Worm (Caenorhabditis elegans) whole organism, L3 larva: ENCODE data around the gene C54E4.5.
A peak's percentile ranks its signal among the peaks of the same experiment; 100 is the strongest.

Source experiments
- aly-2 ChIP-seq: fragments of 150-350 bp; optimal IDR thresholded peaks from 2 replicates; lab custom pipeline; 2014; ENCODE audit warnings: missing biosample characterization, missing genetic modification characterization
- ama-1 ChIP-seq: fragments of 150-350 bp; optimal IDR thresholded peaks from 2 replicates; lab custom pipeline; 2018
- ceh-28 ChIP-seq: fragments of 150-350 bp; optimal IDR thresholded peaks from 2 replicates; lab custom pipeline; 2014; ENCODE audit warnings: missing biosample characterization, missing genetic modification reagents, missing genetic modification characterization
- ceh-82 ChIP-seq: fragments of 150-350 bp; optimal IDR thresholded peaks from 2 replicates; lab custom pipeline; 2014; ENCODE audit warnings: missing biosample characterization, missing genetic modification characterization
- ceh-9 ChIP-seq: sonication (generic microtip); optimal IDR thresholded peaks from 2 replicates; lab custom pipeline; 2018; ENCODE audit warnings: missing biosample characterization, missing genetic modification characterization
- daf-12 ChIP-seq: fragments of 150-350 bp; optimal IDR thresholded peaks from 2 replicates; lab custom pipeline; 2014; ENCODE audit warnings: missing biosample characterization, missing genetic modification reagents, missing genetic modification characterization
- egl-27 ChIP-seq: sonication (generic microtip); optimal IDR thresholded peaks from 4 replicates; lab custom pipeline; 2017; ENCODE audit warnings: missing biosample characterization, missing genetic modification reagents, missing genetic modification characterization
- egl-5 ChIP-seq: fragments of 150-350 bp; optimal IDR thresholded peaks from 2 replicates; lab custom pipeline; 2017; ENCODE audit warnings: missing biosample characterization, missing genetic modification reagents, missing genetic modification characterization, inconsistent platforms
- elt-1 ChIP-seq: fragments of 150-350 bp; optimal IDR thresholded peaks from 2 replicates; lab custom pipeline; 2014; ENCODE audit warnings: missing biosample characterization, missing genetic modification characterization
- fkh-10 ChIP-seq: sonication (generic microtip); optimal IDR thresholded peaks from 2 replicates; lab custom pipeline; 2017; ENCODE audit warnings: missing biosample characterization, missing genetic modification reagents, missing genetic modification characterization
- fos-1 ChIP-seq: fragments of 150-350 bp; optimal IDR thresholded peaks from 2 replicates; lab custom pipeline; 2014; ENCODE audit warnings: missing biosample characterization, missing genetic modification characterization
- hmg-11 ChIP-seq: sonication (generic microtip); optimal IDR thresholded peaks from 2 replicates; lab custom pipeline; 2016; ENCODE audit warnings: missing genetic modification characterization, missing compliant biosample characterization
- jun-1 ChIP-seq: fragments of 150-350 bp; optimal IDR thresholded peaks from 2 replicates; lab custom pipeline; 2014; ENCODE audit warnings: missing biosample characterization, missing genetic modification reagents, missing genetic modification characterization
- lin-39 ChIP-seq: fragments of 150-350 bp; optimal IDR thresholded peaks from 2 replicates; lab custom pipeline; 2018; ENCODE audit warnings: missing biosample characterization, missing genetic modification reagents, missing genetic modification characterization
- lsy-12 ChIP-seq: sonication (generic microtip); optimal IDR thresholded peaks from 2 replicates; lab custom pipeline; 2016; ENCODE audit warnings: mild to moderate bottlenecking, missing genetic modification characterization, missing compliant biosample characterization
- mdl-1 ChIP-seq: fragments of 150-350 bp; optimal IDR thresholded peaks from 2 replicates; lab custom pipeline; 2014; ENCODE audit warnings: missing biosample characterization, missing genetic modification characterization
- mml-1 ChIP-seq: fragments of 150-350 bp; sonication (generic microtip); optimal IDR thresholded peaks from 3 replicates; lab custom pipeline; 2014; ENCODE audit warnings: missing biosample characterization, missing genetic modification characterization
- nfya-1 ChIP-seq: sonication (generic microtip); optimal IDR thresholded peaks from 2 replicates; lab custom pipeline; 2017; ENCODE audit warnings: missing genetic modification characterization, mild to moderate bottlenecking, missing compliant biosample characterization, antibody characterized with exemption, moderate library complexity; ENCODE audit not compliant: insufficient read depth
- nhr-11 ChIP-seq: fragments of 150-350 bp; optimal IDR thresholded peaks from 2 replicates; lab custom pipeline; 2014; ENCODE audit warnings: missing biosample characterization, missing genetic modification characterization
- nhr-12 ChIP-seq: fragments of 150-350 bp; optimal IDR thresholded peaks from 2 replicates; lab custom pipeline; 2014; ENCODE audit warnings: missing biosample characterization, missing genetic modification characterization
- nhr-23 ChIP-seq: fragments of 150-350 bp; optimal IDR thresholded peaks from 2 replicates; lab custom pipeline; 2014; ENCODE audit warnings: missing biosample characterization, missing genetic modification reagents, missing genetic modification characterization
- nhr-237 ChIP-seq: fragments of 150-350 bp; optimal IDR thresholded peaks from 2 replicates; lab custom pipeline; 2014; ENCODE audit warnings: missing biosample characterization, missing genetic modification characterization
- nhr-25 ChIP-seq: sonication (generic microtip); optimal IDR thresholded peaks from 2 replicates; lab custom pipeline; 2017; ENCODE audit warnings: missing biosample characterization, missing genetic modification characterization
- nhr-28 ChIP-seq: fragments of 150-350 bp; optimal IDR thresholded peaks from 2 replicates; lab custom pipeline; 2014; ENCODE audit warnings: missing biosample characterization, missing genetic modification characterization
- nhr-43 ChIP-seq: sonication (generic microtip); optimal IDR thresholded peaks from 2 replicates; lab custom pipeline; 2016; ENCODE audit warnings: mild to moderate bottlenecking, missing genetic modification characterization, missing compliant biosample characterization; ENCODE audit not compliant: poor library complexity, severe bottlenecking
- nhr-67 ChIP-seq: fragments of 150-350 bp; optimal IDR thresholded peaks from 2 replicates; lab custom pipeline; 2014; ENCODE audit warnings: missing biosample characterization, missing genetic modification characterization
- nhr-77 ChIP-seq: fragments of 150-350 bp; optimal IDR thresholded peaks from 2 replicates; lab custom pipeline; 2014; ENCODE audit warnings: missing biosample characterization, missing genetic modification characterization
- pha-4 ChIP-seq: fragments of 150-350 bp; optimal IDR thresholded peaks from 2 replicates; lab custom pipeline; 2014; ENCODE audit warnings: missing biosample characterization, missing genetic modification reagents, missing genetic modification characterization
- sea-2 ChIP-seq: fragments of 150-350 bp; sonication (generic microtip); optimal IDR thresholded peaks from 4 replicates; lab custom pipeline; 2014; ENCODE audit warnings: missing biosample characterization, missing genetic modification reagents, missing genetic modification characterization
- skn-1 ChIP-seq: fragments of 150-350 bp; optimal IDR thresholded peaks from 2 replicates; lab custom pipeline; 2014; ENCODE audit warnings: missing biosample characterization, missing genetic modification characterization
- snpc-4 ChIP-seq: fragments of 150-350 bp; optimal IDR thresholded peaks from 2 replicates; lab custom pipeline; 2014; ENCODE audit warnings: missing biosample characterization, missing genetic modification characterization
- tbx-2 ChIP-seq: sonication (generic microtip); optimal IDR thresholded peaks from 2 replicates; lab custom pipeline; 2016; ENCODE audit warnings: mild to moderate bottlenecking, missing genetic modification characterization, missing compliant biosample characterization
- unc-39 ChIP-seq: sonication (generic microtip); optimal IDR thresholded peaks from 4 replicates; lab custom pipeline; 2017; ENCODE audit warnings: missing biosample characterization, missing genetic modification characterization
- ztf-4 ChIP-seq: fragments of 150-350 bp; optimal IDR thresholded peaks from 2 replicates; lab custom pipeline; 2014; ENCODE audit warnings: missing biosample characterization, missing genetic modification characterization

Gene C54E4.5

DNA sequence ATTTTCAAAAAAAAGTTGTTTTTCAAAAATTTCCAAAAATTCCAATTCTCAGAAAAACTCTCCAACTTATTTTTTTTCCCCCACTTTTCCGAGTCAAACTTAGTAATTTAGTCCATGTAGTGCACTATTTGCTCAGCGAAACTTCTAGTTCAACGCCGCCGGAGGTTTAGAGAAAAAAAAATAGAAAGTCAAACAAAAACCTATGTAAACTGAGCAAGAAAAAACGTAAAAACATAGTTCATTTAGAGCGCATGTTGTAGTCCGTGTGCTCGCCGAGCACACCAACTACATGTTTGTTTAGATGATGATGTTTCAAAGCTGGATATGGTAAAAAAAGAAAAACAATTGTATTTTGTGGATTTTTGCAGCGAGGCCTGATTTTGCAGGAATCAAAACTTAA is 13.2 kb upstream of the C54E4.5 start:
- TF ChIP-seq ceh-28 (no peak), pha-4 (peak; percentile 92)
- TF ChIP-seq, all 47 proteins: peak for 1

ce11 chrIV:2159069-2159468 is 10.0 kb upstream of the C54E4.5 start, which contains the start of gene gcy-37:
TSS of gene gcy-37 (minus strand) at chrIV:2159169.
- TF ChIP-seq egl-5 (tag; lab: Kevin White, UChicago) (no peak), ceh-82 (no peak), daf-12 (no peak), snpc-4 (tag; lab: Kevin White, UChicago) (no peak), nhr-12 (tag; lab: Kevin White, UChicago) (no peak), ceh-9 (tag; lab: Kevin White, UChicago) (no peak), mml-1 (tag; lab: Kevin White, UChicago) (no peak), elt-1 (tag; lab: Kevin White, UChicago) (no peak), nhr-67 (no peak), nhr-11 (tag; lab: Kevin White, UChicago) (no peak), nhr-77 (tag; lab: Kevin White, UChicago) (no peak)

- TF ChIP-seq egl-27 (tag; lab: Kevin White, UChicago): no peak
- TF ChIP-seq unc-39 (tag; lab: Kevin White, UChicago): no peak
- no peak for TF ChIP-seq ceh-82
- TF ChIP-seq nhr-43 (tag; lab: Kevin White, UChicago): no peak
- no peak for TF ChIP-seq fos-1
- no peak for TF ChIP-seq egl-5 (tag; lab: Kevin White, UChicago)
- no peak for TF ChIP-seq nhr-237 (tag; lab: Kevin White, UChicago)
- no peak for TF ChIP-seq ceh-9 (tag; lab: Kevin White, UChicago)
- TF ChIP-seq nhr-12 (tag; lab: Kevin White, UChicago): no peak
- no peak for TF ChIP-seq nhr-25 (tag; lab: Kevin White, UChicago)
- TF ChIP-seq tbx-2 (tag; lab: Kevin White, UChicago): no peak
- TF ChIP-seq nhr-77 (tag; lab: Kevin White, UChicago): no peak
- no peak for TF ChIP-seq snpc-4 (tag; lab: Kevin White, UChicago)
- no peak for TF ChIP-seq sea-2 (GFP tag; lab: Kevin White, UChicago)
- no peak for TF ChIP-seq skn-1
- no peak for TF ChIP-seq daf-12
- no peak for TF ChIP-seq nhr-23 (tag; lab: Kevin White, UChicago)
- TF ChIP-seq lsy-12 (tag; lab: Kevin White, UChicago): no peak
These were observed 7.1 kb upstream of the C54E4.5 start for ce11 chrIV:2156239-2156638.

- TF ChIP-seq lsy-12 (tag; lab: Kevin White, UChicago): no peak
- no peak for TF ChIP-seq nhr-43 (tag; lab: Kevin White, UChicago)
- no peak for TF ChIP-seq ama-1 (lab: Kevin White, UChicago)
- TF ChIP-seq mml-1 (tag; lab: Kevin White, UChicago): no peak
- TF ChIP-seq jun-1 (tag; lab: Kevin White, UChicago): no peak
- no peak for TF ChIP-seq aly-2 (tag; lab: Kevin White, UChicago)
- TF ChIP-seq ztf-4 (tag; lab: Kevin White, UChicago): no peak
- no peak for TF ChIP-seq nfya-1
- no peak for TF ChIP-seq nhr-11 (tag; lab: Kevin White, UChicago)
- TF ChIP-seq sea-2 (GFP tag; lab: Kevin White, UChicago): no peak
- TF ChIP-seq mdl-1 (tag; lab: Kevin White, UChicago): no peak
- TF ChIP-seq egl-27 (tag; lab: Kevin White, UChicago): no peak
- no peak for TF ChIP-seq fkh-10 (GFP tag; lab: Kevin White, UChicago)
- TF ChIP-seq hmg-11 (tag; lab: Kevin White, UChicago): no peak
- no peak for TF ChIP-seq elt-1 (tag; lab: Kevin White, UChicago)
These were observed 6.8 kb downstream of the C54E4.5 start for ce11 chrIV:2142320-2142719.

DNA sequence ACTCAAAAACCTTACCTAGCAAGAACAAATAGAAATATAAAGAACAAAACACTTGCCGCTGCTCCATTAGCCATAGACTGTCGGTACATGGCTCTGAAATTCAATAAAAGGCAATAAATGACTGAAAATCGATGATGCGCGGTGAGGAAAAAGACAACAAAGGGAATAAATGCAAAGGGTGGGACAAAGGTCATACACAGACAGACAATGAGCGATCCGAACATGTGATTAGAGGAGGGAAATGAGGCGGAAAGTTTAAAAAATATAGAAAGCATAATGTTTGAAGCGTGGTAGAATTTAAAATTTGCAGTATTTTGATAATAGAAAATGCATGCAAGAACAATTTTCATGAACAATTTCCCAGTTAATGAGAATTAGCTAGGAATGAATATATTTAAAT is 8.6 kb downstream of the C54E4.5 start, which contains the start of gene C54E4.12:
Gene C54E4.12, minus strand, starts transcription at position 101 of the 400 bp plus-strand sequence.
- TF ChIP-seq lin-39 (no peak), nhr-28 (tag; lab: Kevin White, UChicago) (no peak)
